Worm (Caenorhabditis elegans) whole organism, young adult: ENCODE measurements around the gene T23E7.2.

ENCODE experiments used
- aptf-3 ChIP-seq: fragments of 200-800 bp; sonication (Bioruptor generic); IDR thresholded peaks from 2 replicates; pipeline ENCODE4 v1.3.6; 2022; ENCODE audit warnings: missing genetic modification characterization, missing compliant biosample characterization
- lin-35 ChIP-seq, 3 experiments: fragments of 150-350 bp in 2 of 3; sonication (generic microtip) in 1 of 3; optimal IDR thresholded peaks; 2 replicates each; lab custom pipeline; 2014 to 2018; ENCODE audit warnings: missing biosample characterization in 3 of 3, missing genetic modification characterization in 3 of 3, missing genetic modification reagents in 3 of 3

DNA sequence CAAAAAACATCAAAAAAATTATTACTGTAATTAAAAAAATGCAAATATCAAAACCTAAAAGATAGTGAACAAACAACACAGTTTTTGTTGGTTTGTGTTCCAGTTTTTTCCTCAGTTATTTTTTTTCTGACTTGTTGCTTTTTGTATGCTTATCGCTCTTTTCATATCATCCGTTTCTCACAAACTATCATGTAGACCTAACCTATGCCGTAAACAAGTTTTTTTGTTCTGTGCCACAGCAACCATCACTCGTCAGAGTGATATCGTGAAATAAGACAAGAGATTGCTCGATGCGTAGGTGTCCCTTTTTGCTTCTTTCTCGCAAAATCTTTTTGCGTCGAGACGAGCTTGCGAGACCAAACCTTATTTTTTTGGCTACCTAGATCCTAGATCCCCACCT lies 1.4 kb downstream of the T23E7.2 start:
- no peak for TF ChIP-seq aptf-3 (GFP tag; lab: Robert Waterston, UW)
- TF ChIP-seq lin-35 (GFP tag; optimal IDR thresholded peaks at IDR 0.05; lab: Kevin White, UChicago): no peak
